Fruit fly (Drosophila melanogaster): ENCODE results near the gene CG5131.

Gene CG5131

DNA sequence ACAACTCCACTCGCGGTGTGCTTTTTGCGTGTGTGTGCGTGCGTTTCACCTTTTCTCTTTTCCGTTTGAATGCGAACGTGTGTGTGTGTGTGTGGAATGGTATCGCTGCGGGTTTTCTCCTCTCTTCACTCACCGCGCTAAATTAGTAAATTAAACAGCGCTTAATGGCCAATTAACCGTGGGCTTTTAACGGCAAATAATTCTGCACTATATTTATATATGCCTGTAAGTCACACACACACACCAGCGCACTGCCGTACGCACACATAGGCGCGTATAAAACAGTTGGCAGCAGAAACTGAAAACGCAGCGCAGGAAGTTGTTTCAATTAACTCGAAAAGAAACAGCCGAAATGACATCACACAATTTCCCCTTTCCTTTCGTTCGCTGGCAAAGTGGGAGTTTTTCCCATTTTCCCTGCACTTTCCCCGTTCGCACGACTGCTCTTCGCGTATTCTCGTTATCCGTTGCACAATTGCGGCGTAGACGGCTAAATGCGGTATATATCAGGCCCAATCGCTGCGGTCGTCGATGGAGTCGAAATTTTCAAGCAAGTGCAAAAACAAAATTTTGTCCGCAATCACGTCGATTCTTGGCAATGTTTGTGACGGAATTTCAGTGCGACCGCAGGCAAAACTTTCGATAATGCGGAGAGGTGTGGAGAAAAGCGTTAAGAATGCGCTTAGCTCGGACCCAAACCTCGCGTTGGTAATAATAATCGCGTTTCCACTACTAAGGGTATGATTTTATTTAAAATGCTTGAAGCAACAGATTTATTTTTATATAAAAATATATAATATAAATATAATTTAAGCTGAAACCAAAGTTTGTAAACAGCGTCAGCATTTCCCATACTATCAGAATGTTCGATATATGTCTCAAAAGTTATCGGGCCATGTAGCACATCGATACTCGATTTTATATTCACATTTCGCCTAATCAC lies 11.4 kb upstream of the CG5131 start, which contains the start of gene BicD:
TSS of gene BicD (minus strand) at position 634 of the 943 bp plus-strand sequence.
- TF ChIP-seq CG15696 (tag; optimal IDR thresholded peaks at IDR 0.05) (no peak), zfh2 (GFP tag; optimal IDR thresholded peaks at IDR 0.05) (no peak), ATbp (GFP tag; optimal IDR thresholded peaks at IDR 0.05) (no peak), zen (tag; optimal IDR thresholded peaks at IDR 0.05) (peak; percentile 42), dimm (GFP tag; IDR thresholded peaks at IDR 0.05) (no peak), dysf (GFP tag; IDR thresholded peaks at IDR 0.05) (0 out of 3 replicates have a peak, but pooled peaks have one; percentile 6), CG11695 (GFP tag; IDR thresholded peaks at IDR 0.05) (0 out of 3 replicates have a peak, but pooled peaks have one; percentile 15), amos (GFP tag; IDR thresholded peaks at IDR 0.05; ENCODE audit: partially characterized antibody) (peak; percentile 62), nmo (GFP tag; optimal IDR thresholded peaks at IDR 0.05) (peak; percentile 89), CG10543 (GFP tag; optimal IDR thresholded peaks at IDR 0.05) (peak; percentile 12), phol (tag; optimal IDR thresholded peaks at IDR 0.05) (peak; percentile 58), CG18476 (GFP tag; optimal IDR thresholded peaks at IDR 0.05) (no peak), CG6791 (GFP tag; IDR thresholded peaks at IDR 0.05; ENCODE audit: partially characterized antibody) (peak; percentile 63; the same call in 1 of the 3 replicates), Nf-YC (tag; optimal IDR thresholded peaks at IDR 0.05) (peak; percentile 53), CG6813 (GFP tag; optimal IDR thresholded peaks at IDR 0.05) (no peak), sna (GFP tag; IDR thresholded peaks at IDR 0.05; ENCODE audit: partially characterized antibody) (peak; percentile 72; the same call in 1 of the 2 replicates), E2f2 (GFP tag; IDR thresholded peaks at IDR 0.05) (peak; percentile 41; the same call in 1 of the 2 replicates), Sox100B (GFP tag; optimal IDR thresholded peaks at IDR 0.05) (no peak), CG18599 (GFP tag; optimal IDR thresholded peaks at IDR 0.05) (peak; percentile 26), chinmo (GFP tag; IDR thresholded peaks at IDR 0.05; ENCODE audit: partially characterized antibody) (0 out of 4 replicates have a peak, but pooled peaks have one; percentile 62), hkb (optimal IDR thresholded peaks at IDR 0.05) (no peak), hkb (GFP tag; IDR thresholded peaks at IDR 0.05) (peak; percentile 39), CG17186 (GFP tag; optimal IDR thresholded peaks at IDR 0.05) (peak; percentile 77), PHDP (tag; optimal IDR thresholded peaks at IDR 0.05) (peak; percentile 5), CG2678 (tag; optimal IDR thresholded peaks at IDR 0.05) (peak; percentile 29), CG12659 (GFP tag; optimal IDR thresholded peaks at IDR 0.05) (peak; percentile 80), HHEX (GFP tag; optimal IDR thresholded peaks at IDR 0.05) (peak; percentile 6), CG9932 (GFP tag; IDR thresholded peaks at IDR 0.05) (peak; percentile 23; the same call in 1 of the 2 replicates), ken (GFP tag; IDR thresholded peaks at IDR 0.05) (no peak), CG34422 (GFP tag; IDR thresholded peaks at IDR 0.05) (peak; percentile 59; the same call in 1 of the 3 replicates), CG2889 (GFP tag; IDR thresholded peaks at IDR 0.05) (no peak), Dp (GFP tag; optimal IDR thresholded peaks at IDR 0.05) (peak; percentile 46), Meics (GFP tag; optimal IDR thresholded peaks at IDR 0.05) (no peak), Dll (GFP tag; IDR thresholded peaks at IDR 0.05; ENCODE audit: partially characterized antibody) (peak; percentile 78), CG13424 (tag; optimal IDR thresholded peaks at IDR 0.05) (peak; percentile 4), CG13287 (GFP tag; IDR thresholded peaks at IDR 0.05; ENCODE audit: partially characterized antibody) (peak; percentile 78), CG34376 (GFP tag; optimal IDR thresholded peaks at IDR 0.05) (peak; percentile 28), CG14050 (GFP tag; IDR thresholded peaks at IDR 0.05) (no peak), NC2α (GFP tag; optimal IDR thresholded peaks at IDR 0.05) (no peak), seq (GFP tag; IDR thresholded peaks at IDR 0.05) (no peak), Pdp1 (GFP tag; optimal IDR thresholded peaks at IDR 0.05) (peak in 1 of 2 experiments; percentile 62), Scr (GFP tag; IDR thresholded peaks at IDR 0.05; ENCODE audit: partially characterized antibody) (peak; percentile 70), CG4404 (GFP tag; IDR thresholded peaks at IDR 0.05) (no peak), Blimp-1 (GFP tag; optimal IDR thresholded peaks at IDR 0.05) (peak; percentile 2), lilli (GFP tag; optimal IDR thresholded peaks at IDR 0.05) (no peak), CG2712 (tag; optimal IDR thresholded peaks at IDR 0.05) (peak; percentile 60)
